Worm (Caenorhabditis elegans): ENCODE measurements around the gene F47B10.5.
A peak's percentile ranks its signal among the peaks of the same experiment; 100 is the strongest.

Gene F47B10.5

ce11 chrX:10924031-10924430 lies 33.7 kb upstream of the F47B10.5 start:
- TF ChIP-seq nhr-28 (tag; optimal IDR thresholded peaks at IDR 0.05) (no peak), nhr-25 (tag; optimal IDR thresholded peaks at IDR 0.05) (no peak), mml-1 (tag; optimal IDR thresholded peaks at IDR 0.05) (no peak), egl-5 (tag; optimal IDR thresholded peaks at IDR 0.05) (no peak), elt-2 (tag; optimal IDR thresholded peaks at IDR 0.05) (no peak), nhr-11 (tag; optimal IDR thresholded peaks at IDR 0.05) (no peak), lin-39 (tag; optimal IDR thresholded peaks at IDR 0.05) (no peak), nhr-77 (tag; optimal IDR thresholded peaks at IDR 0.05) (no peak), hmg-11 (tag; optimal IDR thresholded peaks at IDR 0.05) (no peak), nfya-1 (tag; optimal IDR thresholded peaks at IDR 0.05; ENCODE audit: insufficient read depth) (no peak), tbx-2 (tag; optimal IDR thresholded peaks at IDR 0.05) (no peak), elt-1 (tag; optimal IDR thresholded peaks at IDR 0.05) (no peak)

DNA sequence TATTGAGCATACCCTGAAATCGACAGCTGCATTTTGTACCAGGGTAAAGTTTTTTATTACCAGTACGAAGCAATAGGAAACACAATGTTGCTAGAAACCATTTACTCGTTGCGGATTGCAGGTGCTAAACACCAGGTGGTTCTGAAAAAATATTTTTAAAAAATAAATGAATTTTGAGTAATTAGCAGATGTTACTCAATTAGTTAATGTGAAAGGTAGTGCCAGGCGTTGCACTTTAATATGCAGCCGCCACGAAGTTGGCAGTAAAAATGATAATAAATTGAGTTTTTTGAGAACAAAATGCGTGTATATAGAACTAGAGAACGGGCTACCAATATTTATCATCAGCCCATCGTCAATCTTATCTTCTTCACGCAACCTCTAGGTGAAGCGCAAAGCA lies 29.3 kb upstream of the F47B10.5 start, which contains the start of gene nstp-9:
nstp-9 (minus strand) TSS at position 101 of the 400 bp plus-strand sequence.
- no peak for TF ChIP-seq lsy-12 (tag; optimal IDR thresholded peaks at IDR 0.05)
- no peak for TF ChIP-seq fkh-2 (tag; optimal IDR thresholded peaks at IDR 0.05)
- no peak for TF ChIP-seq tbx-2 (tag; optimal IDR thresholded peaks at IDR 0.05)
- no peak for TF ChIP-seq ceh-9 (tag; optimal IDR thresholded peaks at IDR 0.05)
- TF ChIP-seq elt-3 (tag; optimal IDR thresholded peaks at IDR 0.05): no peak

DNA sequence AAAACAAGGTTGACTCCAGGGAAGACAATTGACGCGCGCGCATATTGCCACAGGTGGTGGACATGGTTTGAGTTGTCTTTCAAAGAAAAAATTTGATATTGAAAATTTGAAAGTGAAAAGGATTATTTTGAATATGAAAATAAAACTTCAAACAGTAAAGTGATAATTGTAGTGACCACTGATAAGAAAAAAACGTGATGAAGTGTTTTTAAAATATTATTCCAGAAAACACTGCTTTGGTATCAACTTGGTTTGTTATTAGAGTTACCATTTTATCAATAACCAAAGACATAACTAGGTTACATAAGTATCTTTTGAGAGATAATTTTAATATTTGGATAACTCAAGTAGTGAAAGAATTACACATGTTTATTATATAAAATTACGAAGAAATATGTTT lies 25.8 kb upstream of the F47B10.5 start:
- no peak for TF ChIP-seq ceh-16 (tag; optimal IDR thresholded peaks at IDR 0.05)
- no peak for TF ChIP-seq zag-1 (tag; optimal IDR thresholded peaks at IDR 0.05)
- TF ChIP-seq snpc-4 (tag; optimal IDR thresholded peaks at IDR 0.05): no peak
- no peak for TF ChIP-seq aly-2 (tag; optimal IDR thresholded peaks at IDR 0.05)
- peak; percentile 44 for TF ChIP-seq elt-2 (tag; optimal IDR thresholded peaks at IDR 0.05)
- no peak for TF ChIP-seq sea-2 (GFP tag; optimal IDR thresholded peaks at IDR 0.05)
- no peak for TF ChIP-seq nhr-77 (tag; optimal IDR thresholded peaks at IDR 0.05)
- TF ChIP-seq fkh-10 (GFP tag; optimal IDR thresholded peaks at IDR 0.05): no peak
- no peak for TF ChIP-seq fkh-2 (tag; optimal IDR thresholded peaks at IDR 0.05)
- no peak for TF ChIP-seq nhr-237 (tag; optimal IDR thresholded peaks at IDR 0.05)
- no peak for TF ChIP-seq tbx-2 (tag; optimal IDR thresholded peaks at IDR 0.05)
- TF ChIP-seq pha-4 (tag; optimal IDR thresholded peaks at IDR 0.05): peak; percentile 55
- TF ChIP-seq jun-1 (tag; optimal IDR thresholded peaks at IDR 0.05): no peak
- TF ChIP-seq skn-1 (tag; optimal IDR thresholded peaks at IDR 0.05): no peak
- no peak for TF ChIP-seq lin-15B (tag; optimal IDR thresholded peaks at IDR 0.05)
- TF ChIP-seq elt-1 (tag; optimal IDR thresholded peaks at IDR 0.05): no peak
- TF ChIP-seq nhr-12 (tag; optimal IDR thresholded peaks at IDR 0.05): no peak
- TF ChIP-seq nhr-28 (tag; optimal IDR thresholded peaks at IDR 0.05): no peak

DNA sequence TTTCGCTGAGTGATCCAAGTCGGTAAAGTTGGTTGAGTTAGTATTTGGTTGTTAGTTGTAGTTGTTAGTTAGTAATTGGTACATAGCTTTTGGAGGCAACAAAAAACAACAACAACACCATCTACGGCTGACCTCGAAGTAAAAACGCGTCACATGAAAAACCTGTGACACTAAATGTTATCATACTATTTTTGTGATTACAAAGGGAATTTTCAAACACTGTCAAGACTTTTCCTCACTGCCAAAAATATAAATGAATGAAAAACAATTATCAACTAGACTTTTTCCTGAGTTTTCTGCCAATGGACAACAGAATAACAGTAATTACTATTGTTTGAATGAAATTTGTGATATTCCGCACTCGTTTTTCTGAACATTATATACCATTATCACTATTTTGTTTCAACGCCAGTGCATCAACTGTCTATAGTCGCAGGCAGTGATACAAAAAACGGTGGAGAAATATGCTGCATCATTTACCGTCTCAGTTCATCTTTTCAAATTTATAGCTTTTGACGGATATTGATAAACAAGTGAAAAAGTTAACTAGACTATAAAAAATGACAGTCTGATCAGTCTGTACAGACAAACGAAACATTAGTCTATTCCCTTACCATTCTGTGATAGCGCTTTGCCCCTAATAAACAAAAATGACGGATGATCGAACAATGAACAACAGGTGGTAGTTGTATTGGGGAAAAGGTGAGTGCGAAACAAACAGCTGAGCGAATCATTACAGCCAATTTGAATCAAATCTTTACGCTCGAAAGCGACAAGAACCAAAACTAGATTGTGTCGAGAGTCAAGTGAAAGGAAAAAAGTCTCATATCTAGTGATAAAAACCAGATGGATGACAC lies 24.3 kb upstream of the F47B10.5 start:
- TF ChIP-seq elt-1 (tag; optimal IDR thresholded peaks at IDR 0.05): no peak
- TF ChIP-seq elt-2 (tag; optimal IDR thresholded peaks at IDR 0.05): peak; percentile 61

- no peak for TF ChIP-seq lin-15B (tag; optimal IDR thresholded peaks at IDR 0.05)
- TF ChIP-seq ceh-28 (tag; optimal IDR thresholded peaks at IDR 0.05): no peak
- TF ChIP-seq nhr-76 (tag; optimal IDR thresholded peaks at IDR 0.05): no peak
- TF ChIP-seq nhr-77 (tag; optimal IDR thresholded peaks at IDR 0.05): no peak
- no peak for TF ChIP-seq snpc-4 (tag; optimal IDR thresholded peaks at IDR 0.05)
- no peak for TF ChIP-seq sea-2 (GFP tag; optimal IDR thresholded peaks at IDR 0.05)
Measured at ce11 chrX:10913981-10914380, 23.6 kb upstream of the F47B10.5 start, which contains the start of gene F47B10.9. TSS of gene F47B10.9 (minus strand) at chrX:10914081.

DNA sequence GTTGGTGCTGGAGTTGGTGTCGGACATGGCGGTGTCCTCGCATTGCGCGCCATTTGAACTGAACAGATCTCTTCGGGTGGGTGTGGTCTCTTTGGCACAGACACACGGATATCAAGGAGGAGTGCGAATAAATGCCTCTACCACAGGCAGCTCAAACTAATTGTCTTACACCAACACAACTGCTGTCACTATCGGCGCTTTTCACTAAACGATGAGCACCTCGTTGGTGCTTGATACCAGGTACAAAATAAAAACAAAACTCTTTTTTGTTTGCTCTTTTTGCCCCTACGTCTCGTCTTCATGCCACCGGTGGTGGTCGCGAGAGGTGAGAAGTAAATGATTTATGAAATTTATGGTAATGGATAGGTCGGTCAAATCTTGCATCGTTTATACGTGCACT lies 20.4 kb upstream of the F47B10.5 start, which contains the start of gene F47B10.8:
F47B10.8 (minus strand) TSS at position 101 of the 400 bp plus-strand sequence.
- TF ChIP-seq egl-27 (tag; optimal IDR thresholded peaks at IDR 0.05) (no peak), tbx-2 (tag; optimal IDR thresholded peaks at IDR 0.05) (no peak), elt-3 (tag; optimal IDR thresholded peaks at IDR 0.05) (no peak), unc-39 (tag; optimal IDR thresholded peaks at IDR 0.05) (no peak), nhr-43 (tag; optimal IDR thresholded peaks at IDR 0.05; ENCODE audit: poor library complexity, severe bottlenecking) (no peak), fkh-10 (GFP tag; optimal IDR thresholded peaks at IDR 0.05) (no peak), pha-4 (tag; optimal IDR thresholded peaks at IDR 0.05) (no peak), eor-1 (tag; optimal IDR thresholded peaks at IDR 0.05) (no peak), ZK546.5 (tag; optimal IDR thresholded peaks at IDR 0.05) (no peak), hmg-11 (tag; optimal IDR thresholded peaks at IDR 0.05) (no peak), elt-2 (tag; optimal IDR thresholded peaks at IDR 0.05) (no peak), ztf-11 (tag; optimal IDR thresholded peaks at IDR 0.05) (no peak), ceh-28 (tag; optimal IDR thresholded peaks at IDR 0.05) (no peak), skn-1 (tag; optimal IDR thresholded peaks at IDR 0.05) (no peak), nhr-25 (tag; optimal IDR thresholded peaks at IDR 0.05) (no peak)
